Worm (Caenorhabditis elegans) whole organism, L4 larva: Measurements from ENCODE around the gene tyr-1.

Experiments used
- F10B5.3 ChIP-seq: sonication (generic microtip); optimal IDR thresholded peaks from 2 replicates; lab custom pipeline; 2016; ENCODE audit warnings: mild to moderate bottlenecking, missing genetic modification characterization, missing compliant biosample characterization
- F26F4.8 ChIP-seq: fragments of 200-800 bp; sonication (Bioruptor generic); conservative IDR thresholded peaks from 2 replicates; pipeline ENCODE4 v1.3.6; 2022; ENCODE audit warnings: missing genetic modification characterization, missing compliant biosample characterization
- T20F7.1 ChIP-seq: fragments of 200-800 bp; sonication (Bioruptor generic); optimal IDR thresholded peaks from 2 replicates; lab custom pipeline; 2018; ENCODE audit warnings: mild to moderate bottlenecking, missing genetic modification characterization, missing compliant biosample characterization
- T26A8.4 ChIP-seq: fragments of 200-800 bp; sonication (Bioruptor generic); IDR thresholded peaks from 2 replicates; pipeline ENCODE4 v1.3.6; 2022; ENCODE audit warnings: missing genetic modification characterization, missing compliant biosample characterization
- Y105C5A.15 ChIP-seq: fragments of 200-800 bp; sonication (Bioruptor generic); IDR thresholded peaks from 2 replicates; pipeline ENCODE4 v1.3.6; 2022; ENCODE audit warnings: missing genetic modification characterization, missing compliant biosample characterization
- aha-1 ChIP-seq: fragments of 150-350 bp; peaks from one replicate; lab custom pipeline; 2014; ENCODE audit warnings: missing biosample characterization, missing genetic modification characterization
- ceh-28 ChIP-seq: fragments of 150-350 bp; optimal IDR thresholded peaks from 2 replicates; lab custom pipeline; 2014; ENCODE audit warnings: missing biosample characterization, missing genetic modification reagents, missing genetic modification characterization
- ceh-62 ChIP-seq: sonication (generic microtip); optimal IDR thresholded peaks from 2 replicates; lab custom pipeline; 2017; ENCODE audit warnings: missing biosample characterization, missing genetic modification characterization
- cey-2 ChIP-seq: sonication (generic microtip); optimal IDR thresholded peaks from 3 replicates; lab custom pipeline; 2017; ENCODE audit warnings: missing genetic modification characterization, mild to moderate bottlenecking, missing compliant biosample characterization, antibody characterized with exemption, borderline replicate concordance; ENCODE audit not compliant: insufficient read depth
- daf-12 ChIP-seq: fragments of 150-350 bp; optimal IDR thresholded peaks from 2 replicates; lab custom pipeline; 2014; ENCODE audit warnings: missing biosample characterization, missing genetic modification reagents, missing genetic modification characterization
- daf-16 ChIP-seq, 3 experiments: sonication (generic microtip); optimal IDR thresholded peaks; 2 replicates each; lab custom pipeline; 2016 to 2017; ENCODE audit warnings: missing genetic modification characterization in 3 of 3, missing genetic modification reagents in 3 of 3, mild to moderate bottlenecking in 2 of 3, missing compliant biosample characterization in 2 of 3, missing biosample characterization in 1 of 3, moderate library complexity in 1 of 3
- dmd-6 ChIP-seq: fragments of 200-800 bp; sonication (Bioruptor generic); IDR thresholded peaks from 2 replicates; pipeline ENCODE4 v1.3.6; 2022; ENCODE audit warnings: missing genetic modification reagents, missing genetic modification characterization, missing compliant biosample characterization
- dve-1 ChIP-seq: sonication (generic microtip); optimal IDR thresholded peaks from 2 replicates; lab custom pipeline; 2017; ENCODE audit warnings: antibody characterized with exemption, mild to moderate bottlenecking, missing genetic modification characterization, missing compliant biosample characterization; ENCODE audit not compliant: insufficient read depth
- egl-27 ChIP-seq: sonication (generic microtip); optimal IDR thresholded peaks from 3 replicates; lab custom pipeline; 2017; ENCODE audit warnings: missing biosample characterization, missing genetic modification reagents, missing genetic modification characterization
- hlh-11 ChIP-seq: fragments of 200-800 bp; sonication (Bioruptor generic); optimal IDR thresholded peaks from 2 replicates; lab custom pipeline; 2018; ENCODE audit warnings: mild to moderate bottlenecking, missing genetic modification characterization, missing compliant biosample characterization
- hlh-30 ChIP-seq: sonication (generic microtip); optimal IDR thresholded peaks from 2 replicates; lab custom pipeline; 2017; ENCODE audit warnings: antibody characterized with exemption, mild to moderate bottlenecking, missing genetic modification characterization, missing compliant biosample characterization; ENCODE audit not compliant: insufficient read depth
- lin-15B ChIP-seq: fragments of 150-350 bp; sonication (generic microtip); optimal IDR thresholded peaks from 3 replicates; lab custom pipeline; 2014; ENCODE audit warnings: missing biosample characterization, missing genetic modification characterization
- lin-39 ChIP-seq: fragments of 150-350 bp; optimal IDR thresholded peaks from 2 replicates; lab custom pipeline; 2014; ENCODE audit warnings: missing biosample characterization, missing genetic modification reagents, missing genetic modification characterization
- lsy-2 ChIP-seq, 2 experiments: fragments of 150-350 bp in 1 of 2; sonication (generic microtip) in 1 of 2; optimal IDR thresholded peaks; 2 replicates each; lab custom pipeline; 2014 to 2017; ENCODE audit warnings: missing biosample characterization in 2 of 2, missing genetic modification characterization in 2 of 2
- madf-5 ChIP-seq, 2 experiments: fragments of 200-800 bp; sonication (Bioruptor generic); IDR thresholded peaks; 2 replicates each; pipeline ENCODE4 v1.3.6; 2022; ENCODE audit warnings: missing compliant biosample characterization in 2 of 2, missing genetic modification characterization in 2 of 2
- mdl-1 ChIP-seq, 2 experiments: fragments of 150-350 bp in 1 of 2; sonication (generic microtip) in 1 of 2; optimal IDR thresholded peaks; 2 replicates each; lab custom pipeline; 2014 to 2017; ENCODE audit warnings: missing biosample characterization in 2 of 2, missing genetic modification characterization in 2 of 2
- mep-1 ChIP-seq: fragments of 150-350 bp; sonication (generic microtip); optimal IDR thresholded peaks from 3 replicates; lab custom pipeline; 2014; ENCODE audit warnings: missing biosample characterization, missing genetic modification characterization
- mes-2 ChIP-seq: sonication (generic microtip); optimal IDR thresholded peaks from 2 replicates; lab custom pipeline; 2016; ENCODE audit warnings: missing genotype, mild to moderate bottlenecking, missing genetic modification characterization, missing compliant biosample characterization; ENCODE audit not compliant: poor library complexity, severe bottlenecking
- mxl-2 ChIP-seq: fragments of 200-800 bp; sonication (Bioruptor generic); conservative IDR thresholded peaks from 2 replicates; pipeline ENCODE4 v1.3.6; 2022; ENCODE audit warnings: missing genetic modification reagents, missing genetic modification characterization, missing compliant biosample characterization
- nhr-237 ChIP-seq: sonication (generic microtip); optimal IDR thresholded peaks from 2 replicates; lab custom pipeline; 2017; ENCODE audit warnings: missing biosample characterization, missing genetic modification characterization
- nhr-28 ChIP-seq: fragments of 150-350 bp; optimal IDR thresholded peaks from 2 replicates; lab custom pipeline; 2014; ENCODE audit warnings: missing biosample characterization, missing genetic modification characterization
- nhr-48 ChIP-seq: sonication (generic microtip); optimal IDR thresholded peaks from 2 replicates; lab custom pipeline; 2016; ENCODE audit warnings: mild to moderate bottlenecking, missing genetic modification characterization, missing compliant biosample characterization
- pha-4 ChIP-seq, 2 experiments: fragments of 150-350 bp in 1 of 2; fragments of 200-800 bp in 1 of 2; sonication (Bioruptor generic) in 1 of 2; IDR thresholded peaks in 1 of 2; optimal IDR thresholded peaks in 1 of 2; 2 replicates each; pipeline versions ENCODE4 v1.3.6 to Lab custom; 2014 to 2022; ENCODE audit warnings: missing genetic modification characterization in 2 of 2, missing genetic modification reagents in 2 of 2, missing biosample characterization in 1 of 2, missing compliant biosample characterization in 1 of 2
- pqm-1 ChIP-seq: sonication (generic microtip); optimal IDR thresholded peaks from 2 replicates; lab custom pipeline; 2017; ENCODE audit warnings: missing biosample characterization, missing genetic modification characterization
- rbr-2 ChIP-seq: sonication (generic microtip); optimal IDR thresholded peaks from 2 replicates; lab custom pipeline; 2016; ENCODE audit warnings: missing genotype, missing genetic modification characterization, missing compliant biosample characterization
- skn-1 ChIP-seq: fragments of 150-350 bp; optimal IDR thresholded peaks from 2 replicates; lab custom pipeline; 2014; ENCODE audit warnings: missing biosample characterization, missing genetic modification characterization
- snpc-4 ChIP-seq: fragments of 150-350 bp; optimal IDR thresholded peaks from 2 replicates; lab custom pipeline; 2014; ENCODE audit warnings: missing biosample characterization, missing genetic modification characterization
- unc-62 ChIP-seq, 3 experiments: fragments of 150-350 bp in 1 of 3; sonication (generic microtip); optimal IDR thresholded peaks in 2 of 3; peaks in 1 of 3; 1 replicate in 1 of 3; 2 replicates in 2 of 3; lab custom pipeline; 2014 to 2017; ENCODE audit warnings: missing biosample characterization in 3 of 3, missing genetic modification characterization in 3 of 3, missing genetic modification reagents in 3 of 3, missing genotype in 1 of 3
- zip-2 ChIP-seq: fragments of 150-350 bp; optimal IDR thresholded peaks from 2 replicates; lab custom pipeline; 2014; ENCODE audit warnings: missing biosample characterization, missing genetic modification characterization

tyr-1 gene

ce11 chrIII:7896925-7897324 lies 23.3 kb downstream of the tyr-1 start, which contains the start of gene ZK688.10:
ZK688.10 (minus strand) TSS chrIII:7897025.
- TF ChIP-seq skn-1 = no peak
- TF ChIP-seq aha-1 (tag; lab: Kevin White, UChicago) = peak; percentile 12
- no peak for TF ChIP-seq madf-5 (GFP tag; IDR thresholded peaks at IDR 0.05; lab: Robert Waterston, UW)
- TF ChIP-seq Y105C5A.15 (GFP tag; lab: Robert Waterston, UW) = no peak
- no peak for TF ChIP-seq mes-2 (tag; lab: Kevin White, UChicago)

ce11 chrIII:7897733-7898132 lies 24.2 kb downstream of the tyr-1 start:
- TF ChIP-seq lin-39 (tag; lab: Kevin White, UChicago) (no peak), hlh-11 (tag; lab: Kevin White, UChicago) (peak; percentile 27), nhr-28 (peak; percentile 81), lsy-2 (tag; optimal IDR thresholded peaks at IDR 0.05; lab: Kevin White, UChicago) (peak in 1 of 2 experiments; percentile 59), cey-2 (peak; percentile 5), T20F7.1 (peak; percentile 34), hlh-30 (peak; percentile 33), mep-1 (peak; percentile 26), egl-27 (no peak), nhr-237 (tag; lab: Kevin White, UChicago) (no peak), pha-4 (GFP tag; IDR thresholded peaks at IDR 0.05; lab: Robert Waterston, UW) (no peak), pha-4 (tag; optimal IDR thresholded peaks at IDR 0.05; lab: Kevin White, UChicago) (no peak), mdl-1 (tag; optimal IDR thresholded peaks at IDR 0.05; lab: Kevin White, UChicago) (peak in 1 of 2 experiments; percentile 52), nhr-48 (tag; lab: Kevin White, UChicago) (peak; percentile 36), dve-1 (peak; percentile 44), dmd-6 (GFP tag; lab: Robert Waterston, UW) (peak; percentile 37; the same call in 1 of the 2 replicates)

ce11 chrIII:7900733-7901132 lies 27.2 kb downstream of the tyr-1 start, which contains the start of gene best-24:
best-24 (plus strand) TSS chrIII:7901033.
- TF ChIP-seq daf-16 (GFP tag; optimal IDR thresholded peaks at IDR 0.05; lab: Kevin White, UChicago) = no peak
- TF ChIP-seq daf-16 (tag; optimal IDR thresholded peaks at IDR 0.05; lab: Kevin White, UChicago) = no peak
- no peak for TF ChIP-seq pqm-1 (tag; lab: Kevin White, UChicago)
- no peak for TF ChIP-seq T26A8.4 (GFP tag; lab: Robert Waterston, UW)
- no peak for TF ChIP-seq dmd-6 (GFP tag; lab: Robert Waterston, UW)
- no peak for TF ChIP-seq hlh-30
- TF ChIP-seq aha-1 (tag; lab: Kevin White, UChicago) = no peak
- TF ChIP-seq nhr-237 (tag; lab: Kevin White, UChicago) = no peak
- no peak for TF ChIP-seq mes-2 (tag; lab: Kevin White, UChicago)
- TF ChIP-seq snpc-4 (tag; lab: Kevin White, UChicago) = no peak
- no peak for TF ChIP-seq F10B5.3 (tag; lab: Kevin White, UChicago)
- TF ChIP-seq ceh-62 (tag; lab: Kevin White, UChicago) = no peak
- no peak for TF ChIP-seq lin-15B

- TF ChIP-seq unc-62 (GFP tag; optimal IDR thresholded peaks at IDR 0.05 in 1 of 2; lab: Kevin White, UChicago) = peak in 1 of 2 experiments; percentile 91
- no peak for TF ChIP-seq unc-62 (tag; optimal IDR thresholded peaks at IDR 0.05; lab: Kevin White, UChicago)
- TF ChIP-seq daf-12 = no peak
- no peak for TF ChIP-seq ceh-28 (tag; lab: Kevin White, UChicago)
- no peak for TF ChIP-seq mxl-2 (GFP tag; lab: Robert Waterston, UW)
- peak; percentile 43 for TF ChIP-seq aha-1 (tag; lab: Kevin White, UChicago)
- TF ChIP-seq skn-1 = no peak
- TF ChIP-seq F26F4.8 (GFP tag; lab: Robert Waterston, UW) = no peak
- no peak for TF ChIP-seq rbr-2 (tag; lab: Kevin White, UChicago)
- TF ChIP-seq zip-2 (tag; lab: Kevin White, UChicago) = no peak
Measured at ce11 chrIII:7903427-7903826, 29.8 kb downstream of the tyr-1 start.
